Fruit fly (Drosophila melanogaster) whole organism, pupa: ENCODE results near the gene Drsl4.
A peak's percentile ranks its signal among the peaks of the same experiment; 100 is the strongest.

Experiments
- CG10348 ChIP-seq: fragments of 200-800 bp; sonication (Bioruptor generic); IDR thresholded peaks from 2 replicates; pipeline ENCODE4 v1.3.6; 2022; ENCODE audit warnings: missing biosample characterization, missing genetic modification characterization
- CG12605 ChIP-seq: fragments of 200-800 bp; sonication (Bioruptor generic); IDR thresholded peaks from 2 replicates; pipeline ENCODE4 v1.3.6; 2022; ENCODE audit warnings: missing biosample characterization, missing genetic modification characterization
- CG13204 ChIP-seq: fragments of 200-800 bp; sonication (Bioruptor generic); optimal IDR thresholded peaks from 2 replicates; lab custom pipeline; 2018; ENCODE audit warnings: missing biosample characterization, mild to moderate bottlenecking, missing genetic modification characterization, moderate library complexity
- CG14655 ChIP-seq: fragments of 200-800 bp; sonication (Bioruptor generic); optimal IDR thresholded peaks from 3 replicates; lab custom pipeline; 2017; ENCODE audit warnings: mild to moderate bottlenecking, missing biosample characterization, missing genetic modification reagents, missing genetic modification characterization
- CG15710 ChIP-seq: fragments of 200-800 bp; sonication (Bioruptor generic); optimal IDR thresholded peaks from 2 replicates; lab custom pipeline; 2018; ENCODE audit warnings: missing biosample characterization, mild to moderate bottlenecking, missing genetic modification characterization, moderate library complexity
- CG17806 ChIP-seq: fragments of 200-800 bp; sonication (Bioruptor generic); optimal IDR thresholded peaks from 2 replicates; lab custom pipeline; 2018; ENCODE audit warnings: missing biosample characterization, mild to moderate bottlenecking, missing genetic modification characterization, moderate library complexity
- CG32121 ChIP-seq: fragments of 200-800 bp; sonication (Bioruptor generic); IDR thresholded peaks from 2 replicates; pipeline ENCODE4 v1.3.6; 2022; ENCODE audit warnings: missing biosample characterization, missing genetic modification characterization
- CG34367 ChIP-seq: fragments of 200-800 bp; sonication (Bioruptor generic); optimal IDR thresholded peaks from 2 replicates; lab custom pipeline; 2018; ENCODE audit warnings: missing biosample characterization, mild to moderate bottlenecking, missing genetic modification characterization
- CG4496 ChIP-seq: fragments of 200-800 bp; sonication (Bioruptor generic); IDR thresholded peaks from 3 replicates; pipeline ENCODE4 v1.3.6; 2022; ENCODE audit warnings: missing biosample characterization, missing genetic modification characterization
- CG8159 ChIP-seq: fragments of 200-800 bp; sonication (Bioruptor generic); optimal IDR thresholded peaks from 3 replicates; lab custom pipeline; 2018; ENCODE audit warnings: missing biosample characterization, mild to moderate bottlenecking, missing genetic modification characterization, moderate library complexity
- CG8301 ChIP-seq: fragments of 200-800 bp; sonication (Bioruptor generic); optimal IDR thresholded peaks from 2 replicates; lab custom pipeline; 2018; ENCODE audit warnings: missing biosample characterization, mild to moderate bottlenecking, missing genetic modification characterization
- CG9948 ChIP-seq: fragments of 200-800 bp; sonication (Bioruptor generic); optimal IDR thresholded peaks from 2 replicates; lab custom pipeline; 2018; ENCODE audit warnings: missing biosample characterization, mild to moderate bottlenecking, missing genetic modification characterization, moderate library complexity
- D1 ChIP-seq: fragments of 200-800 bp; sonication (Bioruptor generic); optimal IDR thresholded peaks from 2 replicates; lab custom pipeline; 2018; ENCODE audit warnings: missing biosample characterization, mild to moderate bottlenecking, missing genetic modification characterization, moderate library complexity
- EcR ChIP-seq: fragments of 200-800 bp; sonication (Bioruptor generic); optimal IDR thresholded peaks from 3 replicates; lab custom pipeline; 2019; ENCODE audit warnings: missing biosample characterization, missing genetic modification characterization, mild to moderate bottlenecking, moderate library complexity, missing genetic modification reagents
- Ets98B ChIP-seq: fragments of 200-800 bp; sonication (Bioruptor generic); IDR thresholded peaks from 2 replicates; pipeline ENCODE4 v1.3.6; 2022; ENCODE audit warnings: missing biosample characterization, missing genetic modification characterization
- Pif1A ChIP-seq: fragments of 200-800 bp; sonication (Bioruptor generic); optimal IDR thresholded peaks from 3 replicates; lab custom pipeline; 2016; ENCODE audit warnings: missing biosample characterization, missing genetic modification characterization
- Pif1B ChIP-seq: fragments of 200-800 bp; sonication (Bioruptor generic); optimal IDR thresholded peaks from 3 replicates; lab custom pipeline; 2016; ENCODE audit warnings: missing biosample characterization, missing genetic modification characterization
- Snoo ChIP-seq: fragments of 200-800 bp; sonication (Bioruptor generic); optimal IDR thresholded peaks from 3 replicates; lab custom pipeline; 2017; ENCODE audit warnings: missing biosample characterization, mild to moderate bottlenecking, missing genetic modification characterization, inconsistent platforms
- fd96Ca ChIP-seq: fragments of 200-800 bp; sonication (Bioruptor generic); IDR thresholded peaks from 3 replicates; pipeline ENCODE4 v1.3.6; 2022; ENCODE audit warnings: missing biosample characterization, missing genetic modification characterization
- gl ChIP-seq: fragments of 200-800 bp; sonication (Bioruptor generic); optimal IDR thresholded peaks from 2 replicates; lab custom pipeline; 2018; ENCODE audit warnings: missing biosample characterization, mild to moderate bottlenecking, missing genetic modification characterization
- rn ChIP-seq: fragments of 200-800 bp; sonication (Bioruptor generic); IDR thresholded peaks from 2 replicates; pipeline ENCODE4 v1.3.6; 2022; ENCODE audit warnings: missing biosample characterization, missing genetic modification characterization

Drsl4 gene

DNA sequence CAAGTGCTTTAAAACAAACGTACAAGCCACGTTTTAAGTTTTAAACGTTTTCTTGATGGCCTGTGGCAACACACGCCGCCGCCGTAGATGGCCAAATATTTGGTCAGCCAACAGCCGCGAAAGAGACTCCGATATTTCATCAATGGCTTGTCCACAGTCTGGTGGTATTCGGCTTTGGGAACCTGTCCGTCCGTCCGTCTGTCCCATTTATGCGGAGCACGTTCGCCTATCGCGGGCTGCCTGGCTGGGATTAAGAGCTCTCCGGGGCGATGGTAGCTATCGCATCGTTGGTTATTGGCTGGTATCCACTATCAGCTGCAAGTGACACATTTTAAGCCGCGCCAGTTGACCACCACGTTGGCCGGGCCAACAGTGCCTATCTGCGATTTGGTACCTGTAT lies 7.8 kb upstream of the Drsl4 start:
- TF ChIP-seq CG4496 (GFP tag; lab: Robert Waterston, UW) (0 out of 3 replicates have a peak, but pooled peaks have one; percentile 28), CG8301 (tag; lab: Kevin White, UChicago) (no peak)
- TF ChIP-seq, all 21 proteins: peak for 1

DNA sequence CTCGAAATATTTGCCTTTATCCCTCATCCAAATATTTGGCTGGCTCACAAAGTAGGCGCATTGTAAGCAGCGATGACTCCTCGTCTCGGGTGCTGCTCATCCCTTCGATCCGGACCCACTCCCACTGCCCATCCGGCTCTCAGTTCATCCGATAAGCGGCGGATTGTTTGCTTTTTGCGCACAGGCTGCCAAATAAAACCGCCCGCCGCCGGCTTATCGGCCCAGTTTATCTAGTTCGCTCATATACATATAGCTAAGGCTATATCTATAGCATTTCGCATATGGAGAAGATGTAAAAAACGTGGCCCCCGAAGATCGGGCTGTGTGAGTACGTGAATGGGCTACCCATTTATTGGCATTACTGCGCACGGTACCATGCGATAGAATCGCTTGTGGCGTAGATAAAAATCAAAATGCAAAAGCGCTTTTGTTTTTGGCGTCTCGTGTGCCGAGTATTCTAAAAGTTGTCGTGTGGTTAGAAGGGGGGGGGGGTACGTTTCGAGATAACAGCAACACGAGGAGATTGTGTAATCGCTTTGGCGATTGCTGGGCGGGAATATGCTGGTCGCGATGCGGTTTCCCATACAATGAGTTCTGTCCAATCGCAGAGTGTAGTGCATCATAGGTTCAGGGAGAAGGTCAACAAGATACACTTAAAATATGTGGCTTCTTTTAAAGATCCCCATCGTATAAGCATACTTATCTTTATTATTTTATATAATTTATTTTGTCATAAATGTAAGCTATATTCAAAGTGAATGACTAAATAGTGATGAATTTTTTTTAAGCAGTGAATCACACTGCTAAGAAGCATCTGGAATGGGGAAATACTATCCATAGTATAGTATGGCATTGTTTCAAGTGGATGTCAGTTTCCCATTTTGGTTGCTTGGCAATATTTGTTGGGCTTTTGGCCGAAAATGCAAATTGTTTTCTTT lies 6.5 kb upstream of the Drsl4 start:
- TF ChIP-seq CG8159 (tag; lab: Kevin White, UChicago), result no peak
- no peak for TF ChIP-seq Ets98B (GFP tag; lab: Robert Waterston, UW)
- no peak for TF ChIP-seq CG17806 (tag; lab: Kevin White, UChicago)
- TF ChIP-seq CG8301 (tag; lab: Kevin White, UChicago), result no peak
- TF ChIP-seq D1 (tag; lab: Kevin White, UChicago), result no peak
- no peak for TF ChIP-seq fd96Ca (GFP tag; lab: Robert Waterston, UW)
- no peak for TF ChIP-seq CG12605 (GFP tag; lab: Robert Waterston, UW)
- no peak for TF ChIP-seq CG15710 (tag; lab: Kevin White, UChicago)
- no peak for TF ChIP-seq EcR (GFP tag; lab: Kevin White, UChicago)
- no peak for TF ChIP-seq Snoo (tag; lab: Kevin White, UChicago)
- no peak for TF ChIP-seq Pif1A (GFP tag; lab: Kevin White, UChicago)

- TF ChIP-seq CG32121 (GFP tag; lab: Robert Waterston, UW) (no peak), rn (GFP tag; lab: Robert Waterston, UW) (no peak), CG10348 (GFP tag; lab: Robert Waterston, UW) (no peak), CG13204 (GFP tag; lab: Kevin White, UChicago) (no peak), Pif1B (GFP tag; lab: Kevin White, UChicago) (no peak), CG12605 (GFP tag; lab: Robert Waterston, UW) (no peak)
These were observed 1.4 kb upstream of the Drsl4 start, which contains the start of gene Drsl2 for dm6 chr3L:3314049-3314448. Gene Drsl2, plus strand, starts transcription at chr3L:3314349.

dm6 chr3L:3314696-3315095 lies 724 bp upstream of the Drsl4 start, which contains the start of gene Drsl3:
Gene Drsl3, plus strand, starts transcription at chr3L:3314996.
- TF ChIP-seq fd96Ca (GFP tag; lab: Robert Waterston, UW) (no peak), CG8301 (tag; lab: Kevin White, UChicago) (no peak), CG32121 (GFP tag; lab: Robert Waterston, UW) (no peak), CG4496 (GFP tag; lab: Robert Waterston, UW) (no peak), CG34367 (tag; lab: Kevin White, UChicago) (no peak), gl (tag; lab: Kevin White, UChicago) (no peak), Snoo (tag; lab: Kevin White, UChicago) (no peak), CG17806 (tag; lab: Kevin White, UChicago) (no peak), CG12605 (GFP tag; lab: Robert Waterston, UW) (no peak), CG9948 (tag; lab: Kevin White, UChicago) (no peak), D1 (tag; lab: Kevin White, UChicago) (no peak), rn (GFP tag; lab: Robert Waterston, UW) (no peak), Pif1A (GFP tag; lab: Kevin White, UChicago) (no peak), CG15710 (tag; lab: Kevin White, UChicago) (no peak), Ets98B (GFP tag; lab: Robert Waterston, UW) (no peak), CG10348 (GFP tag; lab: Robert Waterston, UW) (no peak), Pif1B (GFP tag; lab: Kevin White, UChicago) (no peak), EcR (GFP tag; lab: Kevin White, UChicago) (no peak), CG14655 (no peak)

dm6 chr3L:3316441-3316840 lies 1.0 kb downstream of the Drsl4 start, which contains the start of gene Drsl5:
Gene Drsl5, plus strand, starts transcription at chr3L:3316781.
- TF ChIP-seq Pif1B (GFP tag; lab: Kevin White, UChicago) (no peak), CG4496 (GFP tag; lab: Robert Waterston, UW) (no peak), CG17806 (tag; lab: Kevin White, UChicago) (no peak), CG13204 (GFP tag; lab: Kevin White, UChicago) (no peak), CG8159 (tag; lab: Kevin White, UChicago) (no peak), CG10348 (GFP tag; lab: Robert Waterston, UW) (no peak), rn (GFP tag; lab: Robert Waterston, UW) (no peak), CG14655 (no peak), Pif1A (GFP tag; lab: Kevin White, UChicago) (no peak), EcR (GFP tag; lab: Kevin White, UChicago) (no peak), CG32121 (GFP tag; lab: Robert Waterston, UW) (no peak), CG34367 (tag; lab: Kevin White, UChicago) (no peak), CG9948 (tag; lab: Kevin White, UChicago) (no peak), Snoo (tag; lab: Kevin White, UChicago) (no peak), D1 (tag; lab: Kevin White, UChicago) (no peak), CG12605 (GFP tag; lab: Robert Waterston, UW) (no peak), CG15710 (tag; lab: Kevin White, UChicago) (no peak), fd96Ca (GFP tag; lab: Robert Waterston, UW) (no peak)
- TF ChIP-seq, all 21 proteins: peak for 0
